Fruit fly (Drosophila melanogaster): Measurements from ENCODE around the gene MetRS-m.

DNA sequence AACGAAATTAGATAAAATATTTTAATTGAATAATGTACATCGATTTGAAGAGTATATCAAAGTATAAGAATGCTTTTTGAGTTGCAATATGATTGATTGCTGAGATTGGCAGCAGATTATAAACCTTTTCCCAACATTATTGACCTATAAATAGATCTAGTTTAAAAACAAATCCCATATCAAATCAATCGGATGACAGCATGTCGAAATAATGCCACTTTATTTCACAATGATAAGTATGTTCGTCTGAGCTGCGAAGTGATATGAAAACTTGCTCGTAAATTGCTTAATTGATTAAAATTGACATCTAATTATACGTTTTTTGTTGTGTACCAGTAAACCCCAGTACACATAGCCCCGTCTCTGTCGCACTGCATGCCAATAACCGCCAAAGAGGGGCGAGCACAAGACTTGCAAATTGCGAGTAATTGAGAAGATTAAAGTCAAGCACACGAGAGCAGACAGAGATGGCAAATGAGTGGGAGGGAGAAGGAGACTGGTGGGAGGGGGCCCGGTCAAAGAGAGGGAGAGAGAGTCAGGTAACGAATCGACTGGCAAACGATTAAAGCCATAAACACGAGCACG lies 23.3 kb upstream of the MetRS-m start:
- TF ChIP-seq CG8478 (optimal IDR thresholded peaks at IDR 0.05): no peak
- TF ChIP-seq CTCF (optimal IDR thresholded peaks at IDR 0.05): no peak
